Fruit fly (Drosophila melanogaster) whole organism, wandering third instar larva: ENCODE results near the gene Cmtr1.

ENCODE experiments used
- Abd-B ChIP-seq: fragments of >200 bp; optimal IDR thresholded peaks from 2 replicates; lab custom pipeline; 2017; ENCODE audit warnings: missing biosample characterization, missing genetic modification characterization
- CG9705 ChIP-seq: fragments of 200-800 bp; sonication (Bioruptor generic); optimal IDR thresholded peaks from 2 replicates; lab custom pipeline; 2018; ENCODE audit warnings: missing biosample characterization, mild to moderate bottlenecking, missing genetic modification characterization
- CrebA ChIP-seq: fragments of 200-800 bp; sonication (Bioruptor generic); optimal IDR thresholded peaks from 2 replicates; lab custom pipeline; 2016; ENCODE audit warnings: missing biosample characterization, mild to moderate bottlenecking, missing genetic modification characterization, borderline replicate concordance
- Dfd ChIP-seq: fragments of >200 bp; optimal IDR thresholded peaks from 2 replicates; lab custom pipeline; 2017; ENCODE audit warnings: missing biosample characterization, missing genetic modification characterization
- Dif ChIP-seq: fragments of 200-275, 200-300 bp; sonication (Bioruptor generic); optimal IDR thresholded peaks from 2 replicates; lab custom pipeline; 2018; ENCODE audit warnings: missing biosample characterization, missing genetic modification characterization; ENCODE audit not compliant: partially characterized antibody
- GATAd ChIP-seq: sonication (Bioruptor generic); optimal IDR thresholded peaks from 2 replicates; lab custom pipeline; 2016; ENCODE audit warnings: missing biosample characterization, missing genetic modification characterization
- HLH106 ChIP-seq: fragments of 200-800 bp; optimal IDR thresholded peaks from 3 replicates; lab custom pipeline; 2019; ENCODE audit warnings: missing biosample characterization, mild to moderate bottlenecking, missing genetic modification characterization, moderate library complexity
- Hnf4 ChIP-seq: fragments of 200-800 bp; sonication (Bioruptor generic); optimal IDR thresholded peaks from 2 replicates; lab custom pipeline; 2016; ENCODE audit warnings: missing biosample characterization, mild to moderate bottlenecking, missing genetic modification characterization
- Hr78 ChIP-seq: fragments of >200 bp; optimal IDR thresholded peaks from 2 replicates; lab custom pipeline; 2017; ENCODE audit warnings: missing biosample characterization, missing genetic modification characterization
- Jra ChIP-seq: sonication (Bioruptor generic); optimal IDR thresholded peaks from 2 replicates; lab custom pipeline; 2016; ENCODE audit warnings: missing biosample characterization, missing genetic modification characterization
- Mio ChIP-seq: sonication (Bioruptor generic); optimal IDR thresholded peaks from 2 replicates; lab custom pipeline; 2016; ENCODE audit warnings: missing biosample characterization, missing genetic modification characterization
- Myc ChIP-seq: fragments of >200 bp; optimal IDR thresholded peaks from 2 replicates; lab custom pipeline; 2017
- N ChIP-seq: fragments of >200 bp; optimal IDR thresholded peaks from 2 replicates; lab custom pipeline; 2018; ENCODE audit warnings: missing biosample characterization, missing external identifiers, missing genetic modification characterization
- OdsH ChIP-seq: fragments of 200-800 bp; sonication (Bioruptor generic); optimal IDR thresholded peaks from 2 replicates; lab custom pipeline; 2016; ENCODE audit warnings: missing biosample characterization, mild to moderate bottlenecking, missing genetic modification characterization
- Rel ChIP-seq, 2 experiments: fragments of 200-800 bp; sonication (Bioruptor generic) in 1 of 2; optimal IDR thresholded peaks; 2 replicates in 1 of 2; 3 replicates in 1 of 2; lab custom pipeline; 2016 to 2019; ENCODE audit warnings: mild to moderate bottlenecking in 2 of 2, missing biosample characterization in 2 of 2, missing genetic modification characterization in 2 of 2, moderate library complexity in 1 of 2
- Sp1 ChIP-seq: fragments of 200-800 bp; sonication (Bioruptor generic); optimal IDR thresholded peaks from 3 replicates; lab custom pipeline; 2019; ENCODE audit warnings: missing biosample characterization, mild to moderate bottlenecking, missing genetic modification characterization, moderate library complexity
- Vsx2 ChIP-seq: fragments of 200-300, 225-300 bp; sonication (Bioruptor generic); optimal IDR thresholded peaks from 2 replicates; lab custom pipeline; 2018; ENCODE audit warnings: missing biosample characterization, missing genetic modification characterization; ENCODE audit not compliant: partially characterized antibody
- br ChIP-seq: fragments of 200-800 bp; sonication (Bioruptor generic); optimal IDR thresholded peaks from 2 replicates; lab custom pipeline; 2016; ENCODE audit warnings: missing biosample characterization, missing genetic modification characterization
- brk ChIP-seq: fragments of 200-800 bp; sonication (Bioruptor generic); optimal IDR thresholded peaks from 2 replicates; lab custom pipeline; 2016; ENCODE audit warnings: missing biosample characterization, mild to moderate bottlenecking, missing genetic modification characterization
- dmrt93B ChIP-seq: fragments of 200-800 bp; sonication (Bioruptor generic); optimal IDR thresholded peaks from 2 replicates; lab custom pipeline; 2018; ENCODE audit warnings: missing biosample characterization, mild to moderate bottlenecking, missing genetic modification characterization
- dsf ChIP-seq: sonication (Bioruptor generic); optimal IDR thresholded peaks from 2 replicates; lab custom pipeline; 2016; ENCODE audit warnings: missing biosample characterization, missing genetic modification characterization, borderline replicate concordance
- ey ChIP-seq: fragments of 200-800 bp; sonication (Bioruptor generic); optimal IDR thresholded peaks from 2 replicates; lab custom pipeline; 2016; ENCODE audit warnings: missing biosample characterization, missing genetic modification characterization
- foxo ChIP-seq, 2 experiments: fragments of 200-800 bp; sonication (Bioruptor generic); optimal IDR thresholded peaks; 2 replicates in 1 of 2; 3 replicates in 1 of 2; lab custom pipeline; 2016 to 2017; ENCODE audit warnings: missing biosample characterization in 2 of 2, missing genetic modification characterization in 2 of 2
- fru ChIP-seq: fragments of 200-800 bp; sonication (Bioruptor generic); optimal IDR thresholded peaks from 3 replicates; lab custom pipeline; 2016; ENCODE audit warnings: missing biosample characterization, mild to moderate bottlenecking, missing genetic modification characterization
- h ChIP-seq: fragments of 200-800 bp; sonication (Bioruptor generic); optimal IDR thresholded peaks from 3 replicates; lab custom pipeline; 2016; ENCODE audit warnings: missing biosample characterization, mild to moderate bottlenecking, missing genetic modification characterization
- jim ChIP-seq: fragments of 175-275, 200-325 bp; sonication (Bioruptor generic); optimal IDR thresholded peaks from 2 replicates; lab custom pipeline; 2016; ENCODE audit warnings: missing biosample characterization, mild to moderate bottlenecking, missing genetic modification characterization
- lola ChIP-seq: fragments of >200 bp; optimal IDR thresholded peaks from 2 replicates; lab custom pipeline; 2017; ENCODE audit warnings: missing biosample characterization, missing genetic modification characterization
- pan ChIP-seq: fragments of >200 bp; optimal IDR thresholded peaks from 2 replicates; lab custom pipeline; 2017
- psq ChIP-seq: fragments of 200-800 bp; sonication (Bioruptor generic); optimal IDR thresholded peaks from 3 replicates; lab custom pipeline; 2017; ENCODE audit warnings: missing biosample characterization, mild to moderate bottlenecking, missing genetic modification characterization, moderate library complexity
- rgr ChIP-seq: fragments of 200-800 bp; sonication (Bioruptor generic); optimal IDR thresholded peaks from 3 replicates; lab custom pipeline; 2016; ENCODE audit warnings: missing biosample characterization, mild to moderate bottlenecking, missing genetic modification characterization
- sage ChIP-seq: fragments of 200-800 bp; sonication (Bioruptor generic); optimal IDR thresholded peaks from 2 replicates; lab custom pipeline; 2016; ENCODE audit warnings: missing biosample characterization, mild to moderate bottlenecking, missing genetic modification characterization
- sv ChIP-seq: fragments of 200-800 bp; sonication (Bioruptor generic); optimal IDR thresholded peaks from 3 replicates; lab custom pipeline; 2016; ENCODE audit warnings: missing biosample characterization, missing genetic modification characterization
- woc ChIP-seq: sonication (Bioruptor generic); optimal IDR thresholded peaks from 2 replicates; lab custom pipeline; 2016; ENCODE audit warnings: missing biosample characterization, mild to moderate bottlenecking, missing genetic modification characterization

Cmtr1 gene

dm6 chrX:4113698-4114216 lies 12.9 kb upstream of the Cmtr1 start, which contains the start of the genes dgt4 and Nsun2:
Gene dgt4, plus strand, starts transcription at chrX:4113701.
Gene Nsun2, minus strand, starts transcription at chrX:4113734.
- peak; percentile 31 for TF ChIP-seq h (GFP tag; lab: Kevin White, UChicago)
- peak; percentile 2 for TF ChIP-seq psq (GFP tag; lab: Kevin White, UChicago)
- TF ChIP-seq dmrt93B (GFP tag; lab: Kevin White, UChicago) = no peak
- TF ChIP-seq HLH106 (tag; lab: Kevin White, UChicago) = no peak
- TF ChIP-seq br = peak; percentile 13
- TF ChIP-seq N (GFP tag; lab: Kevin White, UChicago) = no peak
- TF ChIP-seq Jra (GFP tag; lab: Kevin White, UChicago) = peak; percentile 28
- no peak for TF ChIP-seq CrebA
- TF ChIP-seq rgr (GFP tag; lab: Kevin White, UChicago) = peak; percentile 29
- TF ChIP-seq foxo (GFP tag; optimal IDR thresholded peaks at IDR 0.05; lab: Kevin White, UChicago) = peak in 1 of 2 experiments; percentile 61
- TF ChIP-seq Dfd (GFP tag; lab: Kevin White, UChicago) = no peak
- TF ChIP-seq Abd-B = no peak
- no peak for TF ChIP-seq lola (GFP tag; lab: Kevin White, UChicago)
- no peak for TF ChIP-seq jim (GFP tag; lab: Kevin White, UChicago)
- TF ChIP-seq Myc (lab: Kevin White, UChicago) = peak; percentile 49
- peak; percentile 50 for TF ChIP-seq Hnf4
- no peak for TF ChIP-seq brk (GFP tag; lab: Kevin White, UChicago)
- peak; percentile 21 for TF ChIP-seq fru (GFP tag; lab: Kevin White, UChicago)
- TF ChIP-seq woc (GFP tag; lab: Kevin White, UChicago) = peak; percentile 58
- no peak for TF ChIP-seq OdsH (GFP tag; lab: Kevin White, UChicago)
- TF ChIP-seq Sp1 = peak; percentile 12

- TF ChIP-seq CrebA (no peak), h (GFP tag; lab: Kevin White, UChicago) (peak; percentile 8), Jra (GFP tag; lab: Kevin White, UChicago) (peak; percentile 58), psq (GFP tag; lab: Kevin White, UChicago) (peak; percentile 42)
These were observed 7.9 kb upstream of the Cmtr1 start for dm6 chrX:4108612-4109173.

dm6 chrX:4108114-4108439 lies 7.2 kb upstream of the Cmtr1 start:
- TF ChIP-seq Vsx2 (GFP tag; lab: Kevin White, UChicago) (no peak), foxo (GFP tag; optimal IDR thresholded peaks at IDR 0.05; lab: Kevin White, UChicago) (peak in 1 of 2 experiments; percentile 1), h (GFP tag; lab: Kevin White, UChicago) (no peak), N (GFP tag; lab: Kevin White, UChicago) (no peak), Dif (no peak), Dfd (GFP tag; lab: Kevin White, UChicago) (no peak), ey (GFP tag; lab: Kevin White, UChicago) (no peak), fru (GFP tag; lab: Kevin White, UChicago) (peak; percentile 4)

- TF ChIP-seq Sp1 (no peak), psq (GFP tag; lab: Kevin White, UChicago) (peak; percentile 91), brk (GFP tag; lab: Kevin White, UChicago) (no peak), GATAd (GFP tag; lab: Kevin White, UChicago) (no peak), woc (GFP tag; lab: Kevin White, UChicago) (no peak), foxo (GFP tag; optimal IDR thresholded peaks at IDR 0.05; lab: Kevin White, UChicago) (peak in 1 of 2 experiments; percentile 12), ey (GFP tag; lab: Kevin White, UChicago) (no peak), Rel (GFP tag; optimal IDR thresholded peaks at IDR 0.05; lab: Kevin White, UChicago) (no peak), Rel (tag; optimal IDR thresholded peaks at IDR 0.05; lab: Kevin White, UChicago) (peak; percentile 72)
- TF ChIP-seq, all 38 proteins: peak for 3
These were observed 6.7 kb upstream of the Cmtr1 start for dm6 chrX:4107261-4108113.

- TF ChIP-seq lola (GFP tag; lab: Kevin White, UChicago) = no peak
- TF ChIP-seq jim (GFP tag; lab: Kevin White, UChicago) = no peak
- peak; percentile 49 for TF ChIP-seq br
- peak; percentile 69 for TF ChIP-seq rgr (GFP tag; lab: Kevin White, UChicago)
- TF ChIP-seq Jra (GFP tag; lab: Kevin White, UChicago) = no peak
- no peak for TF ChIP-seq CrebA
- TF ChIP-seq Abd-B = no peak
- no peak for TF ChIP-seq Vsx2 (GFP tag; lab: Kevin White, UChicago)
- TF ChIP-seq woc (GFP tag; lab: Kevin White, UChicago) = peak; percentile 73
- peak; percentile 17 for TF ChIP-seq CG9705 (GFP tag; lab: Kevin White, UChicago)
- no peak for TF ChIP-seq Mio (GFP tag; lab: Kevin White, UChicago)
- TF ChIP-seq dmrt93B (GFP tag; lab: Kevin White, UChicago) = peak; percentile 58
- TF ChIP-seq dsf (GFP tag; lab: Kevin White, UChicago) = no peak
- TF ChIP-seq Sp1 = peak; percentile 75
- TF ChIP-seq N (GFP tag; lab: Kevin White, UChicago) = no peak
- no peak for TF ChIP-seq Dif
- no peak for TF ChIP-seq Myc (lab: Kevin White, UChicago)
- TF ChIP-seq sv = no peak
- no peak for TF ChIP-seq sage (GFP tag; lab: Kevin White, UChicago)
- TF ChIP-seq ey (GFP tag; lab: Kevin White, UChicago) = peak; percentile 69
- peak; percentile 26 for TF ChIP-seq Hnf4
- TF ChIP-seq psq (GFP tag; lab: Kevin White, UChicago) = no peak
- TF ChIP-seq fru (GFP tag; lab: Kevin White, UChicago) = peak; percentile 74
- TF ChIP-seq Hr78 (GFP tag; lab: Kevin White, UChicago) = no peak
- TF ChIP-seq OdsH (GFP tag; lab: Kevin White, UChicago) = peak; percentile 68
- TF ChIP-seq GATAd (GFP tag; lab: Kevin White, UChicago) = no peak
- no peak for TF ChIP-seq brk (GFP tag; lab: Kevin White, UChicago)
- no peak for TF ChIP-seq pan
- peak; percentile 55 for TF ChIP-seq h (GFP tag; lab: Kevin White, UChicago)
These were observed 5.9 kb upstream of the Cmtr1 start for dm6 chrX:4106756-4107155.
